Worm (Caenorhabditis elegans) whole organism, L2 larva: ENCODE data around the gene T16H12.13.

Source experiments
- elt-3 ChIP-seq: sonication (generic microtip); optimal IDR thresholded peaks from 2 replicates; lab custom pipeline; 2017; ENCODE audit warnings: missing biosample characterization, missing genetic modification characterization
- lin-11 ChIP-seq: fragments of 150-350 bp; sonication (generic microtip); optimal IDR thresholded peaks from 2 replicates; lab custom pipeline; 2014; ENCODE audit warnings: missing biosample characterization, missing genetic modification characterization, inconsistent platforms, mixed read lengths
- nhr-11 ChIP-seq: fragments of 150-350 bp; optimal IDR thresholded peaks from 2 replicates; lab custom pipeline; 2014; ENCODE audit warnings: missing biosample characterization, missing genetic modification characterization
- zag-1 ChIP-seq: fragments of 150-350 bp; optimal IDR thresholded peaks from 2 replicates; lab custom pipeline; 2014; ENCODE audit warnings: missing biosample characterization, missing genetic modification characterization

- TF ChIP-seq lin-11 (tag; lab: Kevin White, UChicago) (no peak), nhr-11 (tag; lab: Kevin White, UChicago) (no peak), elt-3 (tag; lab: Kevin White, UChicago) (no peak), zag-1 (tag; lab: Kevin White, UChicago) (no peak)
These were observed 27.7 kb upstream of the T16H12.13 start, which contains the start of gene T16G12.4 for ce11 chrIII:10057518-10057917.
